Fruit fly (Drosophila melanogaster) whole organism, wandering third instar larva: ENCODE results near the gene Ndfip.

Experiments
- Abd-B ChIP-seq: fragments of >200 bp; optimal IDR thresholded peaks from 2 replicates; lab custom pipeline; 2017; ENCODE audit warnings: missing biosample characterization, missing genetic modification characterization
- CG32264 ChIP-seq: fragments of 200-800 bp; sonication (Bioruptor generic); optimal IDR thresholded peaks from 2 replicates; lab custom pipeline; 2016; ENCODE audit warnings: missing biosample characterization, missing genetic modification characterization
- CrebA ChIP-seq: fragments of 200-800 bp; sonication (Bioruptor generic); optimal IDR thresholded peaks from 2 replicates; lab custom pipeline; 2016; ENCODE audit warnings: missing biosample characterization, mild to moderate bottlenecking, missing genetic modification characterization, borderline replicate concordance
- Dfd ChIP-seq: fragments of >200 bp; optimal IDR thresholded peaks from 2 replicates; lab custom pipeline; 2017; ENCODE audit warnings: missing biosample characterization, missing genetic modification characterization
- GATAd ChIP-seq: sonication (Bioruptor generic); optimal IDR thresholded peaks from 2 replicates; lab custom pipeline; 2016; ENCODE audit warnings: missing biosample characterization, missing genetic modification characterization
- HLH106 ChIP-seq: fragments of 200-800 bp; optimal IDR thresholded peaks from 3 replicates; lab custom pipeline; 2019; ENCODE audit warnings: missing biosample characterization, mild to moderate bottlenecking, missing genetic modification characterization, moderate library complexity
- Hnf4 ChIP-seq: fragments of 200-800 bp; sonication (Bioruptor generic); optimal IDR thresholded peaks from 2 replicates; lab custom pipeline; 2016; ENCODE audit warnings: missing biosample characterization, mild to moderate bottlenecking, missing genetic modification characterization
- Hr83 ChIP-seq: fragments of 200-300 bp; sonication (Bioruptor generic); optimal IDR thresholded peaks from 2 replicates; lab custom pipeline; 2016; ENCODE audit warnings: missing biosample characterization, mild to moderate bottlenecking, missing genetic modification characterization, moderate library complexity; ENCODE audit not compliant: poor library complexity, severe bottlenecking
- Jra ChIP-seq: sonication (Bioruptor generic); optimal IDR thresholded peaks from 2 replicates; lab custom pipeline; 2016; ENCODE audit warnings: missing biosample characterization, missing genetic modification characterization
- Mio ChIP-seq: sonication (Bioruptor generic); optimal IDR thresholded peaks from 2 replicates; lab custom pipeline; 2016; ENCODE audit warnings: missing biosample characterization, missing genetic modification characterization
- Myc ChIP-seq: fragments of >200 bp; optimal IDR thresholded peaks from 2 replicates; lab custom pipeline; 2017
- N ChIP-seq: fragments of >200 bp; optimal IDR thresholded peaks from 2 replicates; lab custom pipeline; 2018; ENCODE audit warnings: missing biosample characterization, missing external identifiers, missing genetic modification characterization
- OdsH ChIP-seq: fragments of 200-800 bp; sonication (Bioruptor generic); optimal IDR thresholded peaks from 2 replicates; lab custom pipeline; 2016; ENCODE audit warnings: missing biosample characterization, mild to moderate bottlenecking, missing genetic modification characterization
- Rel ChIP-seq, 2 experiments: fragments of 200-800 bp; sonication (Bioruptor generic) in 1 of 2; optimal IDR thresholded peaks; 2 replicates in 1 of 2; 3 replicates in 1 of 2; lab custom pipeline; 2016 to 2019; ENCODE audit warnings: mild to moderate bottlenecking in 2 of 2, missing biosample characterization in 2 of 2, missing genetic modification characterization in 2 of 2, moderate library complexity in 1 of 2
- Sp1 ChIP-seq: fragments of 200-800 bp; sonication (Bioruptor generic); optimal IDR thresholded peaks from 3 replicates; lab custom pipeline; 2019; ENCODE audit warnings: missing biosample characterization, mild to moderate bottlenecking, missing genetic modification characterization, moderate library complexity
- Vsx2 ChIP-seq: fragments of 200-300, 225-300 bp; sonication (Bioruptor generic); optimal IDR thresholded peaks from 2 replicates; lab custom pipeline; 2018; ENCODE audit warnings: missing biosample characterization, missing genetic modification characterization; ENCODE audit not compliant: partially characterized antibody
- brk ChIP-seq: fragments of 200-800 bp; sonication (Bioruptor generic); optimal IDR thresholded peaks from 2 replicates; lab custom pipeline; 2016; ENCODE audit warnings: missing biosample characterization, mild to moderate bottlenecking, missing genetic modification characterization
- dl ChIP-seq, 2 experiments: fragments of 175-275, 200-275 bp in 1 of 2; fragments of 200-275 bp in 1 of 2; sonication (Bioruptor generic); optimal IDR thresholded peaks; lab custom pipeline; 2018; ENCODE audit warnings: mild to moderate bottlenecking in 2 of 2, missing biosample characterization in 2 of 2, missing genetic modification characterization in 2 of 2, moderate library complexity in 2 of 2; ENCODE audit not compliant: partially characterized antibody in 2 of 2, insufficient read depth in 1 of 2
- dsf ChIP-seq: sonication (Bioruptor generic); optimal IDR thresholded peaks from 2 replicates; lab custom pipeline; 2016; ENCODE audit warnings: missing biosample characterization, missing genetic modification characterization, borderline replicate concordance
- foxo ChIP-seq, 2 experiments: fragments of 200-800 bp; sonication (Bioruptor generic); optimal IDR thresholded peaks; 2 replicates in 1 of 2; 3 replicates in 1 of 2; lab custom pipeline; 2016 to 2017; ENCODE audit warnings: missing biosample characterization in 2 of 2, missing genetic modification characterization in 2 of 2
- fru ChIP-seq: fragments of 200-800 bp; sonication (Bioruptor generic); optimal IDR thresholded peaks from 3 replicates; lab custom pipeline; 2016; ENCODE audit warnings: missing biosample characterization, mild to moderate bottlenecking, missing genetic modification characterization
- h ChIP-seq: fragments of 200-800 bp; sonication (Bioruptor generic); optimal IDR thresholded peaks from 3 replicates; lab custom pipeline; 2016; ENCODE audit warnings: missing biosample characterization, mild to moderate bottlenecking, missing genetic modification characterization
- lola ChIP-seq: fragments of >200 bp; optimal IDR thresholded peaks from 2 replicates; lab custom pipeline; 2017; ENCODE audit warnings: missing biosample characterization, missing genetic modification characterization
- psq ChIP-seq: fragments of 200-800 bp; sonication (Bioruptor generic); optimal IDR thresholded peaks from 3 replicates; lab custom pipeline; 2017; ENCODE audit warnings: missing biosample characterization, mild to moderate bottlenecking, missing genetic modification characterization, moderate library complexity
- rgr ChIP-seq: fragments of 200-800 bp; sonication (Bioruptor generic); optimal IDR thresholded peaks from 3 replicates; lab custom pipeline; 2016; ENCODE audit warnings: missing biosample characterization, mild to moderate bottlenecking, missing genetic modification characterization
- sv ChIP-seq: fragments of 200-800 bp; sonication (Bioruptor generic); optimal IDR thresholded peaks from 3 replicates; lab custom pipeline; 2016; ENCODE audit warnings: missing biosample characterization, missing genetic modification characterization
- tai ChIP-seq: sonication (Bioruptor generic); optimal IDR thresholded peaks from 2 replicates; lab custom pipeline; 2016; ENCODE audit warnings: missing biosample characterization, missing genetic modification characterization
- usp ChIP-seq: fragments of >200 bp; optimal IDR thresholded peaks from 2 replicates; lab custom pipeline; 2017; ENCODE audit warnings: missing biosample characterization, missing genetic modification characterization
- woc ChIP-seq: sonication (Bioruptor generic); optimal IDR thresholded peaks from 2 replicates; lab custom pipeline; 2016; ENCODE audit warnings: missing biosample characterization, mild to moderate bottlenecking, missing genetic modification characterization

Ndfip gene

dm6 chr3L:17643985-17644905, 9.8 kb downstream of the Ndfip start:
- TF ChIP-seq Vsx2 (GFP tag; lab: Kevin White, UChicago) (peak; percentile 55), woc (GFP tag; lab: Kevin White, UChicago) (peak; percentile 2), psq (peak; percentile 28), Sp1 (no peak), Hnf4 (GFP tag; lab: Kevin White, UChicago) (no peak), Dfd (GFP tag; lab: Kevin White, UChicago) (no peak), lola (GFP tag; lab: Kevin White, UChicago) (no peak)

- TF ChIP-seq Mio (GFP tag; lab: Kevin White, UChicago) (no peak), Myc (lab: Kevin White, UChicago) (no peak), sv (no peak), Sp1 (no peak), Dfd (GFP tag; lab: Kevin White, UChicago) (peak; percentile 87), foxo (GFP tag; optimal IDR thresholded peaks at IDR 0.05; lab: Kevin White, UChicago) (no peak)
- TF ChIP-seq, all 38 proteins: peak for 1
Measured at dm6 chr3L:17642017-17642416, 12.1 kb downstream of the Ndfip start.

- TF ChIP-seq psq = no peak
- no peak for TF ChIP-seq rgr (GFP tag; lab: Kevin White, UChicago)
- no peak for TF ChIP-seq Vsx2 (GFP tag; lab: Kevin White, UChicago)
- TF ChIP-seq h (GFP tag; lab: Kevin White, UChicago) = no peak
- TF ChIP-seq OdsH (GFP tag; lab: Kevin White, UChicago) = no peak
- TF ChIP-seq dl (GFP tag; optimal IDR thresholded peaks at IDR 0.05; lab: Kevin White, UChicago; ENCODE audit: insufficient read depth in 1 of 2, partially characterized antibody in 2 of 2) = no peak
- TF ChIP-seq Sp1 = no peak
- TF ChIP-seq Abd-B (GFP tag; lab: Kevin White, UChicago) = no peak
- no peak for TF ChIP-seq Jra
- TF ChIP-seq Hr83 (GFP tag; lab: Kevin White, UChicago) = no peak
- no peak for TF ChIP-seq HLH106 (tag; lab: Kevin White, UChicago)
Measured at dm6 chr3L:17638649-17639048, 15.4 kb downstream of the Ndfip start.

- TF ChIP-seq CrebA (GFP tag; lab: Kevin White, UChicago) (no peak), rgr (GFP tag; lab: Kevin White, UChicago) (no peak), brk (GFP tag; lab: Kevin White, UChicago) (no peak), fru (GFP tag; lab: Kevin White, UChicago) (no peak), usp (GFP tag; lab: Kevin White, UChicago) (no peak), N (GFP tag; lab: Kevin White, UChicago) (no peak), GATAd (no peak), Dfd (GFP tag; lab: Kevin White, UChicago) (no peak), psq (no peak), OdsH (GFP tag; lab: Kevin White, UChicago) (no peak), CG32264 (no peak), lola (GFP tag; lab: Kevin White, UChicago) (no peak)
Measured at dm6 chr3L:17637809-17638208, 16.3 kb downstream of the Ndfip start.

- TF ChIP-seq h (GFP tag; lab: Kevin White, UChicago) (no peak), tai (no peak)
Measured at dm6 chr3L:17633142-17633541, 20.9 kb downstream of the Ndfip start, which contains the start of gene CG7497. CG7497 (plus strand) TSS chr3L:17633449.

dm6 chr3L:17631247-17631646, 22.8 kb downstream of the Ndfip start:
- TF ChIP-seq Myc (lab: Kevin White, UChicago) (no peak), foxo (GFP tag; optimal IDR thresholded peaks at IDR 0.05; lab: Kevin White, UChicago) (peak in 1 of 2 experiments; percentile 2), Rel (GFP tag; optimal IDR thresholded peaks at IDR 0.05; lab: Kevin White, UChicago) (no peak), Rel (tag; optimal IDR thresholded peaks at IDR 0.05; lab: Kevin White, UChicago) (peak; percentile 34), dsf (GFP tag; lab: Kevin White, UChicago) (no peak)
